Fruit fly (Drosophila melanogaster) whole organism, embryonic: ENCODE measurements around the gene Tsp66A.

Source experiments
- CG16815 ChIP-seq: fragments of 200-800 bp; sonication (Bioruptor generic); optimal IDR thresholded peaks from 3 replicates; lab custom pipeline; 2017; ENCODE audit warnings: missing biosample characterization, mild to moderate bottlenecking, missing genetic modification characterization
- CG17359 ChIP-seq: fragments of 200-800 bp; sonication (Bioruptor generic); optimal IDR thresholded peaks from 3 replicates; lab custom pipeline; 2018; ENCODE audit warnings: missing biosample characterization, mild to moderate bottlenecking, missing genetic modification characterization, moderate library complexity
- Eip74EF ChIP-seq, 2 experiments: fragments of 200-800 bp in 1 of 2; fragments of >200 bp in 1 of 2; sonication (Bioruptor generic) in 1 of 2; optimal IDR thresholded peaks; 2 replicates each; lab custom pipeline; 2017 to 2019; ENCODE audit warnings: missing biosample characterization in 2 of 2, missing genetic modification characterization in 2 of 2, mild to moderate bottlenecking in 1 of 2, moderate library complexity in 1 of 2
- dysf ChIP-seq: fragments of 200-800 bp; sonication (Bioruptor generic); IDR thresholded peaks from 3 replicates; pipeline ENCODE4 v1.3.6; 2022; ENCODE audit warnings: missing biosample characterization, missing genetic modification characterization
- wek ChIP-seq: fragments of 200-800 bp; sonication (Bioruptor generic); optimal IDR thresholded peaks from 3 replicates; lab custom pipeline; 2018; ENCODE audit warnings: missing biosample characterization, mild to moderate bottlenecking, missing genetic modification characterization, moderate library complexity

DNA sequence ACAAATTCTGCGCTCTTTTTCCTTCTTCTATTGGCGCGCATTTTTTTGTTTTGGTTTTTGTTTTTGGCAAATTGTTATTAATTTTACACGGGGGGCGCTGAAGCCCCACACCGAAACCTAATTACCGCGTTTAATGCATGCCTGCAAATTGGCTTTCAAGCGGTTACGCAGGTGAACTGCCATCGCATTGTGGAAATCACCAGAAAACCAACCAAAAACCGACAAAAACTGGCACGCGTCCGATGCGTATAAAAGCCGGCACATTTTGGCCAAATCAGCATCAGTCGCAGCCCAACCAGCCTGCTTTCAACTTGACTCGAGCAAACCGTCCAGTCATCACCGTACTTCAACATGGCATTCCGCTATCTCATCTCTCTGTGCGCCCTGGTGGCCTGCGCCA lies 6.0 kb downstream of the Tsp66A start, which contains the start of gene CG8541:
- TF ChIP-seq dysf (GFP tag; lab: Robert Waterston, UW) (no peak), Eip74EF (GFP tag; optimal IDR thresholded peaks at IDR 0.05; lab: Kevin White, UChicago) (no peak), wek (no peak), CG17359 (tag; lab: Kevin White, UChicago) (no peak), CG16815 (GFP tag; lab: Kevin White, UChicago) (no peak)
